Worm (Caenorhabditis elegans): ENCODE measurements around the gene str-254.

ce11 chrV:16195379-16195778 lies 42.1 kb upstream of the str-254 start, which contains the start of gene rabr-3:
- TF ChIP-seq ceh-48 (tag; optimal IDR thresholded peaks at IDR 0.05): no peak
- no peak for TF ChIP-seq unc-3 (GFP tag; conservative IDR thresholded peaks at IDR 0.05)
- TF ChIP-seq unc-3 (tag; optimal IDR thresholded peaks at IDR 0.05): no peak
- TF ChIP-seq tbx-2 (tag; optimal IDR thresholded peaks at IDR 0.05): no peak
- TF ChIP-seq hlh-8 (tag; optimal IDR thresholded peaks at IDR 0.05): no peak
- TF ChIP-seq che-1 (tag; optimal IDR thresholded peaks at IDR 0.05): no peak
- TF ChIP-seq elt-2 (tag; optimal IDR thresholded peaks at IDR 0.05): no peak
